Worm (Caenorhabditis elegans): ENCODE measurements around the gene F46C5.1.

DNA sequence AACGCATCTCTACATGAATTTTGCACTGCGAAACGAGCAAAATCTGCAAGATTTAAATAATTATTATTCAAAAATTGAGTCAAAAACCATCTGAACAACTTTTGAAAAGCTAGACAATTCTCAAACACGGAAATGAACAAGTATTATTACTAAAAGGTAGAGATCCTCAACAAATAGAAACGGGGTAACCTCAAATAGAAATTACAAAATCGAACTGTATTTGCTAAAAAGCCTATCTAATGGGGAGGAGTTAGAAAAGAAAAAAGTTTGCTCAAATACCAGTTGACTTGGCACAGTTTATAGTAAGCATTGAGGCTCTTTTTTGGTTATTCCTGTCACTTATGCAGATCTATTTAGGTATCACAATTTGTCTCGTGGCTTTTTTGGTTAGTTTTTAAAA lies 4.8 kb upstream of the F46C5.1 start, which contains the start of gene nas-25:
- TF ChIP-seq ama-1 (optimal IDR thresholded peaks at IDR 0.05) (no peak), ztf-11 (tag; optimal IDR thresholded peaks at IDR 0.05) (no peak)

All from whole organism, L1 larva.